Worm (Caenorhabditis elegans): ENCODE measurements around the gene cyp-25A1.

- TF ChIP-seq nhr-11 (tag; optimal IDR thresholded peaks at IDR 0.05), result no peak
- no peak for TF ChIP-seq pag-3 (tag; optimal IDR thresholded peaks at IDR 0.05; ENCODE audit: borderline replicate concordance)
- TF ChIP-seq C08G9.2 (tag; optimal IDR thresholded peaks at IDR 0.05), result no peak
- no peak for TF ChIP-seq ceh-19 (GFP tag; optimal IDR thresholded peaks at IDR 0.05)
- TF ChIP-seq tbx-7 (tag; optimal IDR thresholded peaks at IDR 0.05), result no peak
- TF ChIP-seq ets-4 (tag; optimal IDR thresholded peaks at IDR 0.05), result no peak
- TF ChIP-seq ama-1 (optimal IDR thresholded peaks at IDR 0.05), result no peak
- TF ChIP-seq ceh-48 (tag; optimal IDR thresholded peaks at IDR 0.05), result no peak
- no peak for TF ChIP-seq ttx-3 (tag; optimal IDR thresholded peaks at IDR 0.05)
These were observed at the start of gene cyp-25A1 for ce11 chrIII:3832291-3832690.

Data from whole organism, late embryonic.